Fruit fly (Drosophila melanogaster) whole organism, embryonic: ENCODE measurements around the gene Moe.

Source experiments
- CG1024 ChIP-seq: fragments of 200-800 bp; sonication (Bioruptor generic); IDR thresholded peaks from 2 replicates; pipeline ENCODE4 v1.3.6; 2022; ENCODE audit warnings: missing biosample characterization, missing genetic modification characterization
- CG10267 ChIP-seq: fragments of 200-800 bp; sonication (Bioruptor generic); optimal IDR thresholded peaks from 2 replicates; lab custom pipeline; 2018; ENCODE audit warnings: missing biosample characterization, mild to moderate bottlenecking, missing genetic modification characterization, moderate library complexity
- CG11456 ChIP-seq: fragments of 200-800 bp; sonication (Bioruptor generic); IDR thresholded peaks from 3 replicates; pipeline ENCODE4 v1.3.6; 2022; ENCODE audit warnings: missing biosample characterization, missing genetic modification characterization
- CG11696 ChIP-seq: fragments of 200-800 bp; sonication (Bioruptor generic); IDR thresholded peaks from 2 replicates; pipeline ENCODE4 v1.3.6; 2022; ENCODE audit warnings: missing biosample characterization, missing genetic modification characterization
- CG1233 ChIP-seq: fragments of 200-800 bp; sonication (Bioruptor generic); optimal IDR thresholded peaks from 4 replicates; lab custom pipeline; 2018; ENCODE audit warnings: missing biosample characterization, mild to moderate bottlenecking, missing genetic modification characterization
- CG12744 ChIP-seq: fragments of 200-800 bp; sonication (Bioruptor generic); optimal IDR thresholded peaks from 2 replicates; lab custom pipeline; 2016; ENCODE audit warnings: missing biosample characterization, missing genetic modification characterization
- CG14710 ChIP-seq: fragments of 200-800 bp; sonication (Bioruptor generic); optimal IDR thresholded peaks from 3 replicates; lab custom pipeline; 2019; ENCODE audit warnings: missing biosample characterization, mild to moderate bottlenecking, missing genetic modification characterization, moderate library complexity
- CG15514 ChIP-seq: fragments of 200-800 bp; sonication (Bioruptor generic); optimal IDR thresholded peaks from 3 replicates; lab custom pipeline; 2017; ENCODE audit warnings: missing biosample characterization, missing genetic modification characterization, mild to moderate bottlenecking, moderate library complexity, missing genetic modification reagents
- CG15696 ChIP-seq: fragments of 200-800 bp; sonication (Bioruptor generic); optimal IDR thresholded peaks from 2 replicates; lab custom pipeline; 2019; ENCODE audit warnings: missing biosample characterization, mild to moderate bottlenecking, missing genetic modification characterization, moderate library complexity
- CG17829 ChIP-seq: fragments of 200-800 bp; optimal IDR thresholded peaks from 2 replicates; lab custom pipeline; 2019; ENCODE audit warnings: missing biosample characterization, mild to moderate bottlenecking, missing genetic modification characterization, moderate library complexity
- CG18262 ChIP-seq: fragments of 200-800 bp; optimal IDR thresholded peaks from 3 replicates; lab custom pipeline; 2019; ENCODE audit warnings: missing biosample characterization, mild to moderate bottlenecking, missing genetic modification characterization, moderate library complexity
- CG18599 ChIP-seq: fragments of 200-800 bp; sonication (Bioruptor generic); optimal IDR thresholded peaks from 3 replicates; lab custom pipeline; 2017; ENCODE audit warnings: missing biosample characterization, missing genetic modification characterization, mild to moderate bottlenecking, moderate library complexity, missing genetic modification reagents
- CG3065 ChIP-seq: fragments of 200-800 bp; sonication (Bioruptor generic); optimal IDR thresholded peaks from 2 replicates; lab custom pipeline; 2016; ENCODE audit warnings: missing biosample characterization, missing genetic modification characterization
- CG3163 ChIP-seq: fragments of 200-800 bp; sonication (Bioruptor generic); optimal IDR thresholded peaks from 3 replicates; lab custom pipeline; 2016; ENCODE audit warnings: missing biosample characterization, missing genetic modification characterization
- CG34224 ChIP-seq: fragments of 200-800 bp; sonication (Bioruptor generic); IDR thresholded peaks from 3 replicates; pipeline ENCODE4 v1.3.6; 2022; ENCODE audit warnings: missing biosample characterization, missing genetic modification characterization; ENCODE audit not compliant: partially characterized antibody
- CG4282 ChIP-seq: fragments of 200-800 bp; sonication (Bioruptor generic); optimal IDR thresholded peaks from 2 replicates; lab custom pipeline; 2016; ENCODE audit warnings: missing biosample characterization, missing genetic modification characterization
- CG4854 ChIP-seq: fragments of 200-800 bp; sonication (Bioruptor generic); optimal IDR thresholded peaks from 2 replicates; lab custom pipeline; 2016; ENCODE audit warnings: missing biosample characterization, missing genetic modification characterization, inconsistent platforms
- CG7556 ChIP-seq: fragments of 200-800 bp; sonication (Bioruptor generic); optimal IDR thresholded peaks from 2 replicates; lab custom pipeline; 2017; ENCODE audit warnings: missing biosample characterization, mild to moderate bottlenecking, missing genetic modification characterization
- CG7839 ChIP-seq: fragments of 200-800 bp; sonication (Bioruptor generic); optimal IDR thresholded peaks from 3 replicates; lab custom pipeline; 2018; ENCODE audit warnings: missing biosample characterization, mild to moderate bottlenecking, missing genetic modification characterization, moderate library complexity
- CG9609 ChIP-seq: fragments of 200-800 bp; sonication (Bioruptor generic); optimal IDR thresholded peaks from 3 replicates; lab custom pipeline; 2016; ENCODE audit warnings: missing biosample characterization, missing genetic modification characterization
- CG9932 ChIP-seq: fragments of 200-800 bp; sonication (Bioruptor generic); IDR thresholded peaks from 2 replicates; pipeline ENCODE4 v1.3.6; 2022; ENCODE audit warnings: missing biosample characterization, missing genetic modification characterization
- Dbx ChIP-seq: fragments of 200-800 bp; sonication (Bioruptor generic); IDR thresholded peaks from 3 replicates; pipeline ENCODE4 v1.3.6; 2022; ENCODE audit warnings: missing biosample characterization, missing genetic modification characterization
- Dfd ChIP-seq, 2 experiments: fragments of >200 bp; optimal IDR thresholded peaks; 2 replicates each; lab custom pipeline; 2017; ENCODE audit warnings: missing biosample characterization in 2 of 2, missing genetic modification characterization in 2 of 2
- H15 ChIP-seq: fragments of 200-800 bp; sonication (Bioruptor generic); IDR thresholded peaks from 3 replicates; pipeline ENCODE4 v1.3.6; 2022; ENCODE audit warnings: missing biosample characterization, missing genetic modification characterization
- HLHmδ ChIP-seq: fragments of 200-800 bp; sonication (Bioruptor generic); optimal IDR thresholded peaks from 2 replicates; lab custom pipeline; 2018; ENCODE audit warnings: missing biosample characterization, mild to moderate bottlenecking, missing genetic modification characterization, moderate library complexity
- Hsf ChIP-seq: fragments of 200-800 bp; sonication (Bioruptor generic); optimal IDR thresholded peaks from 3 replicates; lab custom pipeline; 2016; ENCODE audit warnings: missing biosample characterization, missing genetic modification characterization
- MBD-R2 ChIP-seq: fragments of 200-800 bp; sonication (Bioruptor generic); IDR thresholded peaks from 2 replicates; pipeline ENCODE4 v1.3.6; 2022; ENCODE audit warnings: missing biosample characterization, missing genetic modification characterization
- Mrtf ChIP-seq: fragments of 200-800 bp; sonication (Bioruptor generic); IDR thresholded peaks from 3 replicates; pipeline ENCODE4 v1.3.6; 2022; ENCODE audit warnings: missing biosample characterization, missing genetic modification characterization
- NC2β ChIP-seq: fragments of 200-800 bp; sonication (Bioruptor generic); optimal IDR thresholded peaks from 2 replicates; lab custom pipeline; 2016; ENCODE audit warnings: missing biosample characterization, missing genetic modification characterization
- Neu2 ChIP-seq: fragments of 200-800 bp; sonication (Bioruptor generic); optimal IDR thresholded peaks from 3 replicates; lab custom pipeline; 2016; ENCODE audit warnings: missing biosample characterization, missing genetic modification characterization, borderline replicate concordance
- Rx ChIP-seq: fragments of 200-800 bp; sonication (Bioruptor generic); IDR thresholded peaks from 2 replicates; pipeline ENCODE4 v1.3.6; 2022; ENCODE audit warnings: missing biosample characterization, missing genetic modification characterization
- Sin3A ChIP-seq: fragments of >200 bp; optimal IDR thresholded peaks from 2 replicates; lab custom pipeline; 2018
- Taf1 ChIP-seq: fragments of 200-800 bp; sonication (Bioruptor generic); IDR thresholded peaks from 2 replicates; pipeline ENCODE4 v1.3.6; 2022; ENCODE audit warnings: missing biosample characterization, missing genetic modification characterization
- Vsx1 ChIP-seq: fragments of 200-800 bp; sonication (Bioruptor generic); optimal IDR thresholded peaks from 2 replicates; lab custom pipeline; 2017; ENCODE audit warnings: missing biosample characterization, mild to moderate bottlenecking, missing genetic modification characterization, missing genetic modification reagents
- Xbp1 ChIP-seq: fragments of 200-800 bp; sonication (Bioruptor generic); optimal IDR thresholded peaks from 3 replicates; lab custom pipeline; 2016; ENCODE audit warnings: missing biosample characterization, mild to moderate bottlenecking, missing genetic modification characterization
- ac ChIP-seq: fragments of 200-800 bp; sonication (Bioruptor generic); optimal IDR thresholded peaks from 3 replicates; lab custom pipeline; 2017; ENCODE audit warnings: missing biosample characterization, mild to moderate bottlenecking, missing genetic modification characterization
- ap ChIP-seq: fragments of 200-800 bp; sonication (Bioruptor generic); IDR thresholded peaks from 2 replicates; pipeline ENCODE4 v1.3.6; 2022; ENCODE audit warnings: missing biosample characterization, missing genetic modification characterization
- bab2 ChIP-seq: fragments of 200-800 bp; sonication (Bioruptor generic); optimal IDR thresholded peaks from 2 replicates; lab custom pipeline; 2016; ENCODE audit warnings: missing biosample characterization, missing genetic modification characterization
- chn ChIP-seq: fragments of 200-800 bp; sonication (Bioruptor generic); optimal IDR thresholded peaks from 2 replicates; lab custom pipeline; 2016; ENCODE audit warnings: missing biosample characterization, missing genetic modification characterization
- ci ChIP-seq: fragments of 200-800 bp; sonication (Bioruptor generic); IDR thresholded peaks from 3 replicates; pipeline ENCODE4 v1.3.6; 2022; ENCODE audit warnings: missing biosample characterization, missing genetic modification characterization
- crol ChIP-seq: fragments of 200-800 bp; sonication (Bioruptor generic); IDR thresholded peaks from 2 replicates; pipeline ENCODE4 v1.3.6; 2022; ENCODE audit warnings: missing biosample characterization, missing genetic modification characterization
- dan ChIP-seq: fragments of 200-800 bp; sonication (Bioruptor generic); IDR thresholded peaks from 2 replicates; pipeline ENCODE4 v1.3.6; 2022; ENCODE audit warnings: missing biosample characterization, missing genetic modification characterization
- danr ChIP-seq: fragments of 200-800 bp; sonication (Bioruptor generic); IDR thresholded peaks from 2 replicates; pipeline ENCODE4 v1.3.6; 2022; ENCODE audit warnings: missing biosample characterization, missing genetic modification characterization
- exex ChIP-seq: fragments of 200-800 bp; sonication (Bioruptor generic); optimal IDR thresholded peaks from 4 replicates; lab custom pipeline; 2018; ENCODE audit warnings: missing biosample characterization, mild to moderate bottlenecking, missing genetic modification characterization, moderate library complexity
- fd96Cb ChIP-seq: fragments of 200-800 bp; sonication (Bioruptor generic); optimal IDR thresholded peaks from 2 replicates; lab custom pipeline; 2018; ENCODE audit warnings: missing biosample characterization, mild to moderate bottlenecking, missing genetic modification characterization, moderate library complexity
- klu ChIP-seq: fragments of 200-800 bp; sonication (Bioruptor generic); IDR thresholded peaks from 2 replicates; pipeline ENCODE4 v1.3.6; 2022; ENCODE audit warnings: missing biosample characterization, missing genetic modification characterization
- mld ChIP-seq: fragments of 200-800 bp; sonication (Bioruptor generic); IDR thresholded peaks from 3 replicates; pipeline ENCODE4 v1.3.6; 2022; ENCODE audit warnings: missing biosample characterization, missing genetic modification characterization; ENCODE audit not compliant: partially characterized antibody
- pnt ChIP-seq: fragments of 200-800 bp; sonication (Bioruptor generic); optimal IDR thresholded peaks from 3 replicates; lab custom pipeline; 2016; ENCODE audit warnings: missing biosample characterization, missing genetic modification characterization
- slou ChIP-seq: fragments of 200-800 bp; sonication (Bioruptor generic); optimal IDR thresholded peaks from 3 replicates; lab custom pipeline; 2016; ENCODE audit warnings: missing biosample characterization, missing genetic modification characterization
- sqz ChIP-seq: fragments of 200-800 bp; sonication (Bioruptor generic); optimal IDR thresholded peaks from 3 replicates; lab custom pipeline; 2018; ENCODE audit warnings: missing biosample characterization, mild to moderate bottlenecking, missing genetic modification characterization
- sr ChIP-seq: fragments of 200-800 bp; sonication (Bioruptor generic); IDR thresholded peaks from 3 replicates; pipeline ENCODE4 v1.3.6; 2022; ENCODE audit warnings: missing biosample characterization, missing genetic modification characterization
- twi ChIP-seq: fragments of 200-800 bp; optimal IDR thresholded peaks from 2 replicates; lab custom pipeline; 2019; ENCODE audit warnings: missing biosample characterization, mild to moderate bottlenecking, missing genetic modification characterization, moderate library complexity
- vvl ChIP-seq: fragments of 200-800 bp; sonication (Bioruptor generic); IDR thresholded peaks from 2 replicates; pipeline ENCODE4 v1.3.6; 2022; ENCODE audit warnings: missing biosample characterization, missing genetic modification characterization

Gene Moe

dm6 chrX:8924778-8925177 is 26.6 kb upstream of the Moe start (continued):
- no peak for TF ChIP-seq CG10267
- TF ChIP-seq ci: no peak
- no peak for TF ChIP-seq CG7839 (tag; lab: Kevin White, UChicago)
- TF ChIP-seq CG11696 (GFP tag; lab: Robert Waterston, UW): 0 out of 2 replicates have a peak, but pooled peaks have one; percentile 30
- TF ChIP-seq Neu2: no peak
- TF ChIP-seq CG9932 (GFP tag; lab: Robert Waterston, UW): no peak
- TF ChIP-seq CG15514 (GFP tag; lab: Kevin White, UChicago): peak; percentile 23
- no peak for TF ChIP-seq CG18599
- TF ChIP-seq fd96Cb (tag; lab: Kevin White, UChicago): no peak
- no peak for TF ChIP-seq CG17829 (tag; lab: Kevin White, UChicago)
- no peak for TF ChIP-seq Dfd (GFP tag; optimal IDR thresholded peaks at IDR 0.05; lab: Kevin White, UChicago)
- TF ChIP-seq CG4854 (GFP tag; lab: Kevin White, UChicago): no peak
- no peak for TF ChIP-seq NC2β (GFP tag; lab: Kevin White, UChicago)
- TF ChIP-seq Vsx1 (GFP tag; lab: Kevin White, UChicago): no peak
- TF ChIP-seq CG9609 (GFP tag; lab: Kevin White, UChicago): no peak
- TF ChIP-seq Mrtf: no peak
- TF ChIP-seq pnt (GFP tag; lab: Kevin White, UChicago): no peak
- TF ChIP-seq crol (GFP tag; lab: Robert Waterston, UW): peak; percentile 90
- 0 out of 2 replicates have a peak, but pooled peaks have one; percentile 6 for TF ChIP-seq Taf1 (GFP tag; lab: Robert Waterston, UW)
- no peak for TF ChIP-seq exex (tag; lab: Kevin White, UChicago)
- no peak for TF ChIP-seq Sin3A
- TF ChIP-seq CG4282 (GFP tag; lab: Kevin White, UChicago): no peak
- no peak for TF ChIP-seq HLHmδ (GFP tag; lab: Kevin White, UChicago)
- no peak for TF ChIP-seq vvl (GFP tag; lab: Robert Waterston, UW)
- no peak for TF ChIP-seq CG7556
- TF ChIP-seq mld (GFP tag; lab: Robert Waterston, UW): no peak
- TF ChIP-seq ac (GFP tag; lab: Kevin White, UChicago): no peak
- TF ChIP-seq Dbx (GFP tag; lab: Robert Waterston, UW): no peak
- 0 out of 3 replicates have a peak, but pooled peaks have one; percentile 17 for TF ChIP-seq CG34224 (GFP tag; lab: Robert Waterston, UW)
- no peak for TF ChIP-seq CG15696 (tag; lab: Kevin White, UChicago)
- no peak for TF ChIP-seq Rx (GFP tag; lab: Robert Waterston, UW)
- TF ChIP-seq ap (GFP tag; lab: Robert Waterston, UW): no peak
- no peak for TF ChIP-seq CG3065
- TF ChIP-seq danr (GFP tag; lab: Robert Waterston, UW): no peak
- no peak for TF ChIP-seq CG3163 (GFP tag; lab: Kevin White, UChicago)
- TF ChIP-seq bab2 (GFP tag; lab: Kevin White, UChicago): no peak
- TF ChIP-seq Hsf (GFP tag; lab: Kevin White, UChicago): no peak
- TF ChIP-seq twi (tag; lab: Kevin White, UChicago): no peak
- no peak for TF ChIP-seq MBD-R2
- no peak for TF ChIP-seq Xbp1
- no peak for TF ChIP-seq slou
- TF ChIP-seq CG1024 (GFP tag; lab: Robert Waterston, UW): no peak
- no peak for TF ChIP-seq CG14710 (tag; lab: Kevin White, UChicago)
- TF ChIP-seq CG12744 (GFP tag; lab: Kevin White, UChicago): no peak
- TF ChIP-seq chn: no peak
- TF ChIP-seq CG18262: no peak
- TF ChIP-seq dan (GFP tag; lab: Robert Waterston, UW): no peak
- TF ChIP-seq H15 (GFP tag; lab: Robert Waterston, UW): no peak
- TF ChIP-seq CG1233 (GFP tag; lab: Kevin White, UChicago): no peak
- TF ChIP-seq sr (GFP tag; lab: Robert Waterston, UW): peak; percentile 96
- TF ChIP-seq sqz (GFP tag; lab: Kevin White, UChicago): no peak
- no peak for TF ChIP-seq CG11456 (GFP tag; lab: Robert Waterston, UW)
- no peak for TF ChIP-seq klu (GFP tag; lab: Robert Waterston, UW)
